Worm (Caenorhabditis elegans) whole organism, L4/young adult: ENCODE measurements around the gene W10C6.2.

Experiments
- W03F9.2 ChIP-seq: fragments of 150-350 bp; optimal IDR thresholded peaks from 2 replicates; lab custom pipeline; 2014; ENCODE audit warnings: missing biosample characterization, missing genetic modification characterization
- dao-5 ChIP-seq: sonication (generic microtip); optimal IDR thresholded peaks from 2 replicates; lab custom pipeline; 2016; ENCODE audit warnings: missing genotype, missing genetic modification characterization, moderate library complexity, missing compliant biosample characterization
- him-1 ChIP-seq: sonication (generic microtip); optimal IDR thresholded peaks from 2 replicates; lab custom pipeline; 2016; ENCODE audit warnings: missing genotype, missing genetic modification reagents, missing genetic modification characterization, missing compliant biosample characterization

DNA sequence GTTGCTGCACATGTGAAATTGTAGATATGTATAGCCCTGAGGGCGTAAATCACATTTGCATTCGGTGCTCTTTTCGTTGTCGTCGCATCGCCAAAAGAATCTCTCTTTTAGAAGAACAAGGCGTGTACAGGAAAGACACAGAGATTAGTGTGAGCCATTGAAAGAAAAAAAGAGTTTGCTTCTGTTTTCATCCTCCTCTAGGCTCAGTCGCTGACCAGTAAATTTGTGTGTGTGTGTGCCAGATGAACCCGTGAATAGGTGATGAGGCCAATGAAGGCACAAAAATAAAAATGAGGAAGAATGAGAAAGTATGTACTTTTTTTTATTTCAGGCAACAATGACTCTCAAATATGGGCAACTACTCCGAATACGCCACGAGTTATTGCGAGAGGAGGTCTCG, 9.3 kb downstream of the W10C6.2 start, which contains the start of gene mat-2:
- TF ChIP-seq W03F9.2 (no peak), dao-5 (tag; lab: Kevin White, UChicago) (no peak), him-1 (tag; lab: Kevin White, UChicago) (no peak)
